Fruit fly (Drosophila melanogaster) whole organism, embryonic: ENCODE measurements around the gene Fbxl4.
A peak's percentile ranks its signal among the peaks of the same experiment; 100 is the strongest.

ENCODE experiments used
- CG10209 ChIP-seq: fragments of 200-800 bp; sonication (Bioruptor generic); optimal IDR thresholded peaks from 3 replicates; lab custom pipeline; 2017; ENCODE audit warnings: missing biosample characterization, mild to moderate bottlenecking, missing genetic modification characterization, missing genetic modification reagents
- CG1024 ChIP-seq: fragments of 200-800 bp; sonication (Bioruptor generic); IDR thresholded peaks from 2 replicates; pipeline ENCODE4 v1.3.6; 2022; ENCODE audit warnings: missing biosample characterization, missing genetic modification characterization
- CG10274 ChIP-seq: fragments of 200-800 bp; sonication (Bioruptor generic); optimal IDR thresholded peaks from 3 replicates; lab custom pipeline; 2017; ENCODE audit warnings: missing biosample characterization, mild to moderate bottlenecking, missing genetic modification characterization
- CG10654 ChIP-seq: fragments of 200-800 bp; sonication (Bioruptor generic); optimal IDR thresholded peaks from 2 replicates; lab custom pipeline; 2016; ENCODE audit warnings: missing biosample characterization, missing genetic modification characterization
- CG11456 ChIP-seq: fragments of 200-800 bp; sonication (Bioruptor generic); IDR thresholded peaks from 3 replicates; pipeline ENCODE4 v1.3.6; 2022; ENCODE audit warnings: missing biosample characterization, missing genetic modification characterization
- CG11560 ChIP-seq: fragments of 200-800 bp; sonication (Bioruptor generic); IDR thresholded peaks from 3 replicates; pipeline ENCODE4 v1.3.6; 2022; ENCODE audit warnings: missing biosample characterization, missing genetic modification characterization
- CG11695 ChIP-seq: fragments of 200-800 bp; sonication (Bioruptor generic); IDR thresholded peaks from 3 replicates; pipeline ENCODE4 v1.3.6; 2022; ENCODE audit warnings: missing biosample characterization, missing genetic modification characterization
- CG12071 ChIP-seq: fragments of 200-800 bp; sonication (Bioruptor generic); optimal IDR thresholded peaks from 3 replicates; lab custom pipeline; 2018; ENCODE audit warnings: missing biosample characterization, mild to moderate bottlenecking, missing genetic modification characterization
- CG12104 ChIP-seq: fragments of 200-800 bp; sonication (Bioruptor generic); optimal IDR thresholded peaks from 3 replicates; lab custom pipeline; 2016; ENCODE audit warnings: missing biosample characterization, missing genetic modification characterization
- CG12219 ChIP-seq: fragments of 200-800 bp; sonication (Bioruptor generic); optimal IDR thresholded peaks from 3 replicates; lab custom pipeline; 2018; ENCODE audit warnings: missing biosample characterization, mild to moderate bottlenecking, missing genetic modification characterization
- CG2202 ChIP-seq: fragments of 200-800 bp; sonication (Bioruptor generic); optimal IDR thresholded peaks from 2 replicates; lab custom pipeline; 2018; ENCODE audit warnings: missing biosample characterization, mild to moderate bottlenecking, missing genetic modification characterization
- CG32532 ChIP-seq: fragments of 200-800 bp; sonication (Bioruptor generic); IDR thresholded peaks from 2 replicates; pipeline ENCODE4 v1.3.6; 2022; ENCODE audit warnings: missing biosample characterization, missing genetic modification characterization
- CG34376 ChIP-seq: fragments of 200-800 bp; sonication (Bioruptor generic); optimal IDR thresholded peaks from 2 replicates; lab custom pipeline; 2018; ENCODE audit warnings: missing biosample characterization, mild to moderate bottlenecking, missing genetic modification characterization
- CG4328 ChIP-seq: fragments of 200-800 bp; sonication (Bioruptor generic); optimal IDR thresholded peaks from 3 replicates; lab custom pipeline; 2017; ENCODE audit warnings: missing biosample characterization, missing genetic modification reagents, missing genetic modification characterization
- CG5245 ChIP-seq: fragments of 200-800 bp; sonication (Bioruptor generic); optimal IDR thresholded peaks from 3 replicates; lab custom pipeline; 2016; ENCODE audit warnings: missing biosample characterization, missing genetic modification characterization
- CG7928 ChIP-seq: fragments of 200-800 bp; sonication (Bioruptor generic); optimal IDR thresholded peaks from 2 replicates; lab custom pipeline; 2017; ENCODE audit warnings: missing biosample characterization, mild to moderate bottlenecking, missing genetic modification characterization
- CG9876 ChIP-seq: fragments of 200-800 bp; sonication (Bioruptor generic); optimal IDR thresholded peaks from 2 replicates; lab custom pipeline; 2016; ENCODE audit warnings: missing biosample characterization, missing genetic modification characterization
- CHES-1-like ChIP-seq: fragments of 200-800 bp; sonication (Bioruptor generic); optimal IDR thresholded peaks from 2 replicates; lab custom pipeline; 2016; ENCODE audit warnings: missing biosample characterization, missing genetic modification characterization
- CoRest ChIP-seq: fragments of 200-800 bp; sonication (Bioruptor generic); optimal IDR thresholded peaks from 3 replicates; lab custom pipeline; 2018; ENCODE audit warnings: missing biosample characterization, mild to moderate bottlenecking, missing genetic modification characterization, moderate library complexity
- D19B ChIP-seq: fragments of 200-800 bp; sonication (Bioruptor generic); optimal IDR thresholded peaks from 2 replicates; lab custom pipeline; 2017; ENCODE audit warnings: missing biosample characterization, mild to moderate bottlenecking, missing genetic modification characterization
- Drgx ChIP-seq: fragments of 200-800 bp; sonication (Bioruptor generic); IDR thresholded peaks from 2 replicates; pipeline ENCODE4 v1.3.6; 2022; ENCODE audit warnings: missing biosample characterization, missing genetic modification characterization
- Elba2 ChIP-seq: fragments of 200-800 bp; sonication (Bioruptor generic); optimal IDR thresholded peaks from 3 replicates; lab custom pipeline; 2016; ENCODE audit warnings: missing biosample characterization, missing genetic modification characterization
- H2.0 ChIP-seq: fragments of 200-800 bp; sonication (Bioruptor generic); IDR thresholded peaks from 2 replicates; pipeline ENCODE4 v1.3.6; 2022; ENCODE audit warnings: missing biosample characterization, missing genetic modification characterization
- Hr3 ChIP-seq: fragments of 200-800 bp; sonication (Bioruptor generic); optimal IDR thresholded peaks from 3 replicates; lab custom pipeline; 2016; ENCODE audit warnings: missing biosample characterization, missing genetic modification characterization
- Hr51 ChIP-seq, 2 experiments: fragments of 200-800 bp; sonication (Bioruptor generic); optimal IDR thresholded peaks; 2 replicates in 1 of 2; 3 replicates in 1 of 2; lab custom pipeline; 2016 to 2018; ENCODE audit warnings: missing biosample characterization in 2 of 2, missing genetic modification characterization in 2 of 2, mild to moderate bottlenecking in 1 of 2, moderate library complexity in 1 of 2
- Lhr ChIP-seq: fragments of 200-800 bp; sonication (Bioruptor generic); optimal IDR thresholded peaks from 3 replicates; lab custom pipeline; 2017; ENCODE audit warnings: mild to moderate bottlenecking, missing biosample characterization, missing genetic modification reagents, missing genetic modification characterization
- Mad ChIP-seq: fragments of 200-800 bp; sonication (Bioruptor generic); optimal IDR thresholded peaks from 2 replicates; lab custom pipeline; 2016; ENCODE audit warnings: missing biosample characterization, missing genetic modification characterization
- Mrtf ChIP-seq: fragments of 200-800 bp; sonication (Bioruptor generic); IDR thresholded peaks from 3 replicates; pipeline ENCODE4 v1.3.6; 2022; ENCODE audit warnings: missing biosample characterization, missing genetic modification characterization
- Neu2 ChIP-seq: fragments of 200-800 bp; sonication (Bioruptor generic); optimal IDR thresholded peaks from 3 replicates; lab custom pipeline; 2016; ENCODE audit warnings: missing biosample characterization, missing genetic modification characterization, borderline replicate concordance
- Optix ChIP-seq: fragments of 200-800 bp; sonication (Bioruptor generic); IDR thresholded peaks from 3 replicates; pipeline ENCODE4 v1.3.6; 2022; ENCODE audit warnings: missing biosample characterization, missing genetic modification characterization
- Tbp ChIP-seq: fragments of >200 bp; optimal IDR thresholded peaks from 2 replicates; lab custom pipeline; 2018; ENCODE audit warnings: missing biosample characterization, missing genetic modification characterization
- ac ChIP-seq: fragments of 200-800 bp; sonication (Bioruptor generic); optimal IDR thresholded peaks from 3 replicates; lab custom pipeline; 2017; ENCODE audit warnings: missing biosample characterization, mild to moderate bottlenecking, missing genetic modification characterization
- ara ChIP-seq: fragments of 200-800 bp; sonication (Bioruptor generic); IDR thresholded peaks from 2 replicates; pipeline ENCODE4 v1.3.6; 2022; ENCODE audit warnings: missing biosample characterization, missing genetic modification characterization
- ato ChIP-seq: fragments of 200-800 bp; sonication (Bioruptor generic); IDR thresholded peaks from 2 replicates; pipeline ENCODE4 v1.3.6; 2022; ENCODE audit warnings: missing biosample characterization, missing genetic modification characterization; ENCODE audit not compliant: partially characterized antibody
- bowl ChIP-seq: fragments of 200-800 bp; sonication (Bioruptor generic); IDR thresholded peaks from 2 replicates; pipeline ENCODE4 v1.3.6; 2022; ENCODE audit warnings: missing biosample characterization, missing genetic modification characterization
- cas ChIP-seq: fragments of 200-800 bp; sonication (Bioruptor generic); IDR thresholded peaks from 2 replicates; pipeline ENCODE4 v1.3.6; 2022; ENCODE audit warnings: missing biosample characterization, missing genetic modification characterization
- ftz-f1 ChIP-seq: fragments of 200-800 bp; sonication (Bioruptor generic); optimal IDR thresholded peaks from 2 replicates; lab custom pipeline; 2016; ENCODE audit warnings: missing biosample characterization, missing genetic modification characterization
- gsb ChIP-seq: fragments of 200-800 bp; sonication (Bioruptor generic); IDR thresholded peaks from 2 replicates; pipeline ENCODE4 v1.3.6; 2022; ENCODE audit warnings: missing biosample characterization, missing genetic modification characterization
- hb ChIP-seq: fragments of 200-800 bp; sonication (Bioruptor generic); IDR thresholded peaks from 3 replicates; pipeline ENCODE4 v1.3.6; 2022; ENCODE audit warnings: missing biosample characterization, missing genetic modification characterization; ENCODE audit not compliant: partially characterized antibody
- hkb ChIP-seq, 2 experiments: fragments of 200-800 bp in 1 of 2; fragments of >200 bp in 1 of 2; sonication (Bioruptor generic) in 1 of 2; IDR thresholded peaks in 1 of 2; optimal IDR thresholded peaks in 1 of 2; 2 replicates each; pipeline versions ENCODE4 v1.3.6 to Lab custom; 2017 to 2022; ENCODE audit warnings: missing biosample characterization in 1 of 2, missing genetic modification characterization in 1 of 2
- kni ChIP-seq: fragments of 200-800 bp; sonication (Bioruptor generic); optimal IDR thresholded peaks from 3 replicates; lab custom pipeline; 2017; ENCODE audit warnings: mild to moderate bottlenecking, missing biosample characterization, missing genetic modification reagents, missing genetic modification characterization
- lab ChIP-seq: fragments of 200-800 bp; sonication (Bioruptor generic); optimal IDR thresholded peaks from 3 replicates; lab custom pipeline; 2017; ENCODE audit warnings: missing biosample characterization, missing genetic modification characterization, mild to moderate bottlenecking, moderate library complexity, missing genetic modification reagents
- pzg ChIP-seq: fragments of 200-800 bp; sonication (Bioruptor generic); optimal IDR thresholded peaks from 3 replicates; lab custom pipeline; 2018; ENCODE audit warnings: missing biosample characterization, mild to moderate bottlenecking, missing genetic modification characterization, moderate library complexity
- repo ChIP-seq: fragments of 200-800 bp; sonication (Bioruptor generic); optimal IDR thresholded peaks from 2 replicates; lab custom pipeline; 2016; ENCODE audit warnings: missing biosample characterization, missing genetic modification characterization
- vfl ChIP-seq: fragments of 200-800 bp; sonication (Bioruptor generic); optimal IDR thresholded peaks from 2 replicates; lab custom pipeline; 2016; ENCODE audit warnings: missing biosample characterization, missing genetic modification characterization
- vnd ChIP-seq: fragments of 200-800 bp; sonication (Bioruptor generic); IDR thresholded peaks from 3 replicates; pipeline ENCODE4 v1.3.6; 2022; ENCODE audit warnings: missing biosample characterization, missing genetic modification characterization; ENCODE audit not compliant: partially characterized antibody
- wor ChIP-seq: fragments of 200-800 bp; sonication (Bioruptor generic); IDR thresholded peaks from 2 replicates; pipeline ENCODE4 v1.3.6; 2022; ENCODE audit warnings: missing biosample characterization, missing genetic modification characterization

The Fbxl4 gene

DNA sequence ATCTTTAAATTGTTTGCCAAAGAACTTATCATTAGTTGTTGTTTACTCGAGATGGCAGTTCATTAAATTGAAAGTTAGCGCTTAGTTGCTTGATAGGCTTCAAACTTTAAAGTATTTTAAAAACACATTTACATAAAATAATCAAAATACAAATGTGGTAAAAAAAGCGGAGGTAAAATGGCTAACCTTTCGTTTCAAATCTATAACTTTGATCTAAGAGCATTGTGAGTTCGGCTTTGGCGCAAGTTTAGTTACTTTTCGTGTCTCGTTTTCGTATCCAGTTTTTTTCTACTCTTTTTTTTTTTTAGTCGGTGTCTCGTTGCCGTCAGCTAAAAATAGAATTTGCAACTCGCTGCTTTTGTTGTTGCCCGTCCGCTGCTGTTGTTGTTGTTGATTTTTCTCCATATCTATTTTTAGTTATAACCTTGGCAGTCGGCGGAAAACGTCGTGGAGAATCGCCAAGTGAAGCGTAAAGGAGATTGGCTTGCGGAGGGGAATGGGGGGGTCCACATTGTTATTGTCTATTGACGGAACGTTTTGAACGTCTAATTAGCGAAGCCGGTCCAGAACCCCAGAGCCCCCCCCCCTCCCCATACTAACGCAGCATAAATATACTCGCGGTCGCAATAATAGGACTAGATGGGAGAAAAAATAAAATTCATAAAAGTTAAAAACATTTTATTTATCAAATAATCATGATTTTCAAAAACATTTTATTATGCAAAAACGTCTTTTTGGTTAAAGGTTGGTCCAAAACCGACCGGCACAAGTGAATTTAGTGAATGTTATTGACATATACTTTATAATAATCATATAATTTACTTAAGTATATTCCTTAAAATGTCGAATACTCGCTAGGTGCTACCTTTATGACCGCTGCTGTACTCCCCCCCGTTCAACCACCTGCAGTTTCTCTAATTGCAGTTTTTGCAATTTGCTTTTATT is 22.9 kb downstream of the Fbxl4 start (continued):
- no peak for TF ChIP-seq CG5245 (GFP tag; lab: Kevin White, UChicago)
- no peak for TF ChIP-seq wor (GFP tag; lab: Robert Waterston, UW)
- TF ChIP-seq ftz-f1 (GFP tag; lab: Kevin White, UChicago): no peak
- no peak for TF ChIP-seq CG11456 (GFP tag; lab: Robert Waterston, UW)
- TF ChIP-seq Optix (GFP tag; lab: Robert Waterston, UW): no peak
- no peak for TF ChIP-seq vnd (GFP tag; lab: Robert Waterston, UW)
- TF ChIP-seq lab (GFP tag; lab: Kevin White, UChicago): peak; percentile 72
- no peak for TF ChIP-seq Neu2
- TF ChIP-seq Hr3 (GFP tag; lab: Kevin White, UChicago): peak; percentile 2
- no peak for TF ChIP-seq vfl (GFP tag; lab: Kevin White, UChicago)
- no peak for TF ChIP-seq kni (GFP tag; lab: Kevin White, UChicago)
- TF ChIP-seq ac (GFP tag; lab: Kevin White, UChicago): no peak
- peak; percentile 48 for TF ChIP-seq CG10209 (GFP tag; lab: Kevin White, UChicago)
- TF ChIP-seq CG32532 (GFP tag; lab: Robert Waterston, UW): peak; percentile 70
- no peak for TF ChIP-seq hkb (optimal IDR thresholded peaks at IDR 0.05; lab: Kevin White, UChicago)
- TF ChIP-seq hkb (GFP tag; IDR thresholded peaks at IDR 0.05; lab: Robert Waterston, UW): peak; percentile 45; the same call in 1 of the 2 replicates
- no peak for TF ChIP-seq CG9876 (GFP tag; lab: Kevin White, UChicago)
- TF ChIP-seq CoRest (tag; lab: Kevin White, UChicago): peak; percentile 48
- TF ChIP-seq CG12219 (GFP tag; lab: Kevin White, UChicago): no peak
- TF ChIP-seq bowl (GFP tag; lab: Robert Waterston, UW): no peak
- TF ChIP-seq CG12104: peak; percentile 14
- TF ChIP-seq CG2202: no peak
- TF ChIP-seq, all 482 proteins: peak for 146

DNA sequence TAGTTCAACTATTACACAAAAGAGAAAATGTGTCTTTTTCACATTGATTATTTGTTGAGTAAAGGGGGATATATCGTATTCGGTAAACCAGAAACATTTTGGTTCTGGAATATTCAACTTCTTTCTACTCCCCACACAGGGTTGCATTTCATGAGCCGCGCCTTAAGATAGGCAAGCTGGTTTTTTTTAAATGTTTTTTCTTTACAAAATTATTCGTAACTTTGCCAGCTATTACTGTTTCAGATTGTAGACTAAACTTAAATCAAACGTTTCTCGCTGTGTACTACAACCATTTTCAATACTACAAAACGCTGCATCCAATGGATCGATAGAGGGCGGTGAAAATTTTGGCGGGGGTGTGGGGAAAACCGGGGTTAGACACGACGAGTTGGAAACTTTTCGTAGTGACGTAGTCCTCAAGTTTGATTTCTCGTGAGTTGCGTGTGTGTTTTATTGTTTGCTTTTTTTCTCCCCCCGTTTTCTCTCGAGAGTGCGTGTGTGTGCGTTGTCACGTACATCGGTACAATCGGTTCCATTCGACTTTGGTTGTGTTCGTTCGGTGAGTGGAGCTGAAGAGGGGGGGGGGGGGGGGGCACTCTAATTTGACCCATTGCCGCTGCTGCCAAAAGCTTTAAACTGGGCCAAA is 24.1 kb downstream of the Fbxl4 start:
- TF ChIP-seq CG1024 (GFP tag; lab: Robert Waterston, UW): no peak
- no peak for TF ChIP-seq pzg (GFP tag; lab: Kevin White, UChicago)
- no peak for TF ChIP-seq CG10274 (GFP tag; lab: Kevin White, UChicago)
- TF ChIP-seq CG4328: no peak
- TF ChIP-seq CHES-1-like (GFP tag; lab: Kevin White, UChicago): peak; percentile 10
- TF ChIP-seq Elba2 (GFP tag; lab: Kevin White, UChicago): no peak
- TF ChIP-seq repo (GFP tag; lab: Kevin White, UChicago): no peak
- no peak for TF ChIP-seq CG11560 (tag; lab: Robert Waterston, UW)
- TF ChIP-seq wor (GFP tag; lab: Robert Waterston, UW): no peak
- TF ChIP-seq CG11695 (GFP tag; lab: Robert Waterston, UW): no peak
- TF ChIP-seq Mrtf (GFP tag; lab: Robert Waterston, UW): no peak
- no peak for TF ChIP-seq Mad (GFP tag; lab: Kevin White, UChicago)
- no peak for TF ChIP-seq ato (GFP tag; lab: Robert Waterston, UW)
- TF ChIP-seq cas (GFP tag; lab: Robert Waterston, UW): no peak
- no peak for TF ChIP-seq Tbp
- peak; percentile 43 for TF ChIP-seq Drgx (GFP tag; lab: Robert Waterston, UW)
- TF ChIP-seq CG12071 (GFP tag; lab: Kevin White, UChicago): peak; percentile 13
- TF ChIP-seq CG10654: no peak
- TF ChIP-seq ara (GFP tag; lab: Robert Waterston, UW): no peak
- TF ChIP-seq Hr51 (GFP tag; optimal IDR thresholded peaks at IDR 0.05; lab: Kevin White, UChicago): peak in 1 of 2 experiments; percentile 57
- no peak for TF ChIP-seq CG7928 (GFP tag; lab: Kevin White, UChicago)
- no peak for TF ChIP-seq hb
- no peak for TF ChIP-seq H2.0
- TF ChIP-seq gsb (GFP tag; lab: Robert Waterston, UW): no peak
- TF ChIP-seq CG34376 (GFP tag; lab: Kevin White, UChicago): no peak
- no peak for TF ChIP-seq D19B (GFP tag; lab: Kevin White, UChicago)
- TF ChIP-seq Lhr (GFP tag; lab: Kevin White, UChicago): no peak
